Worm (Caenorhabditis elegans): ENCODE measurements around the gene anmt-1.

Gene anmt-1

DNA sequence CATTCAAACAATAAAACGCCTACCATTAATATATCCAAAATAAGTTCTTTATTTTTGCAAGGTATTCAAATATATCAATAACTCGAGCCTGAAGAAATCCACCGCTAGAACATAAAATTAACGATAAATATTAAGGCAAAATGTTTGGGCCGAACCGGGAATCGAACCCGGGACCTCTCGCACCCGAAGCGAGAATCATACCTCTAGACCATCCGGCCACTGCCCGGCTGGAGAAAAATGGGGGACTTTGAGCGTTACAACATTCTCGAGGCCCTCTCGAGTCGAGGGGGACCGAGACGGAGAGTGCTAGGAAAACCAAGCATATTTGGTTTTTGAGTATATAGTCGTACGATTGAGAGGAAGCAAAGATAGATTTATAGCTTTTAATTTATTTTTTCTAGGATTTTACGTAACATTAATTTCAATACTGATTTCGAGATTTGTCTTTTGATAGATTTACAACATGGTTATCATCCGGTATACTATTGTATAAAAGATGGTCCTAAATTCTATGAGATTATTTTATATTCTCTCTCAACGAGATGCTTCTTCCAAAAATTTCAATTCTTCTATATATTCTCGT is 34.3 kb upstream of the anmt-1 start, which contains the start of gene flp-23:
Gene flp-23, plus strand, starts transcription at position 533 of the 583 bp plus-strand sequence.
- TF ChIP-seq elt-1 (tag; optimal IDR thresholded peaks at IDR 0.05; ENCODE audit: borderline replicate concordance, insufficient read depth), result no peak
- TF ChIP-seq mep-1 (tag; optimal IDR thresholded peaks at IDR 0.05), result peak; percentile 12
- no peak for TF ChIP-seq nhr-76 (tag; optimal IDR thresholded peaks at IDR 0.05)
- peak; percentile 34 for TF ChIP-seq ham-2 (GFP tag; optimal IDR thresholded peaks at IDR 0.05)
- no peak for TF ChIP-seq mab-5 (tag; optimal IDR thresholded peaks at IDR 0.05)
- no peak for TF ChIP-seq nhr-28 (tag; optimal IDR thresholded peaks at IDR 0.05)
- TF ChIP-seq nhr-237 (tag; optimal IDR thresholded peaks at IDR 0.05), result no peak
- peak; percentile 66 for TF ChIP-seq unc-120 (tag; optimal IDR thresholded peaks at IDR 0.05; ENCODE audit: poor library complexity, severe bottlenecking)
- peak; percentile 73 for TF ChIP-seq sem-2 (GFP tag; optimal IDR thresholded peaks at IDR 0.05)
- no peak for TF ChIP-seq elt-3 (tag; optimal IDR thresholded peaks at IDR 0.05)
- TF ChIP-seq pha-4 (tag; optimal IDR thresholded peaks at IDR 0.05), result no peak
- peak; percentile 78 for TF ChIP-seq cnd-1 (tag; optimal IDR thresholded peaks at IDR 0.05)
- peak; percentile 0 for TF ChIP-seq hlh-1 (tag; optimal IDR thresholded peaks at IDR 0.05)
- peak; percentile 80 for TF ChIP-seq drap-1 (GFP tag; optimal IDR thresholded peaks at IDR 0.05)
- no peak for TF ChIP-seq nhr-12 (tag; optimal IDR thresholded peaks at IDR 0.05)
- TF ChIP-seq ces-1 (GFP tag; optimal IDR thresholded peaks at IDR 0.05), result peak; percentile 6
- peak; percentile 22 for TF ChIP-seq blmp-1 (tag; optimal IDR thresholded peaks at IDR 0.05)
- TF ChIP-seq M03D4.4 (tag; optimal IDR thresholded peaks at IDR 0.05), result peak; percentile 85
- peak; percentile 52 for TF ChIP-seq flh-1 (GFP tag; optimal IDR thresholded peaks at IDR 0.05)
- no peak for TF ChIP-seq ceh-39 (tag; optimal IDR thresholded peaks at IDR 0.05)
- TF ChIP-seq ceh-83 (GFP tag; optimal IDR thresholded peaks at IDR 0.05), result peak; percentile 89
- peak; percentile 50 for TF ChIP-seq lin-32 (GFP tag; optimal IDR thresholded peaks at IDR 0.05)
- peak; percentile 87 for TF ChIP-seq mls-2 (tag; optimal IDR thresholded peaks at IDR 0.05)
- TF ChIP-seq ceh-43 (GFP tag; optimal IDR thresholded peaks at IDR 0.05), result peak; percentile 71
- peak; percentile 68 for TF ChIP-seq bed-3 (GFP tag; optimal IDR thresholded peaks at IDR 0.05)
- TF ChIP-seq sptf-1 (tag; optimal IDR thresholded peaks at IDR 0.05), result peak; percentile 88

DNA sequence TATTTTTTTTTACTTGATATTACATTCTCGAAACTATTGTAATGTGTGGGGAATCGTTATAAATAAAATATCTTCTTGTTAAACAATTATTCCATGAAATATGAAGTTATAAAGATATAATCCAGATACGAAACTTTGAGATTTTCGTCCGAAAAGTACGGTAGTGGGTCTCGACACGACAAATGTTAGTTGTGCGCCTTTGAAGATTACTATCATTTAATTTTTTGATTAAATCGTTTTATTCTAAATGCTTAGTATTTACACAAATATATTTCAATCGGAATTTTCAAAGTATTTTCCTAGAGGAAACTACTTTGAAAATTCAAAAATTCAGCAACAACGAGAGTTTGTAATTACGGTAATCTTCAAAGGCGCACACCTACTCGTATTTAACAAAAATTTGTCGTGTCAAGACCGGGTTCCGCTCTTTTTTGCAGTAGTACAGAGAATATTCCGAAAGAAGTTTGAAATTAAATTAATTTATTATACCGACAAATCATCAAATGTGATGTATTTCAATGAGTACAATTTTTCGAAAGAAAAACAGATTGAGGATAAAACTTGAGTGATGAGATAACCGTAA is 32.4 kb upstream of the anmt-1 start:
- no peak for TF ChIP-seq cnd-1 (tag; optimal IDR thresholded peaks at IDR 0.05)
- TF ChIP-seq pha-4 (tag; optimal IDR thresholded peaks at IDR 0.05), result no peak
- TF ChIP-seq drap-1 (GFP tag; optimal IDR thresholded peaks at IDR 0.05), result no peak
- TF ChIP-seq nhr-12 (tag; optimal IDR thresholded peaks at IDR 0.05), result no peak
- TF ChIP-seq hlh-1 (tag; optimal IDR thresholded peaks at IDR 0.05), result no peak
- no peak for TF ChIP-seq unc-62 (GFP tag; optimal IDR thresholded peaks at IDR 0.05)
- TF ChIP-seq blmp-1 (tag; optimal IDR thresholded peaks at IDR 0.05), result no peak
- TF ChIP-seq elt-1 (tag; optimal IDR thresholded peaks at IDR 0.05; ENCODE audit: borderline replicate concordance, insufficient read depth), result no peak
- TF ChIP-seq ceh-39 (tag; optimal IDR thresholded peaks at IDR 0.05), result no peak
- TF ChIP-seq nhr-28 (tag; optimal IDR thresholded peaks at IDR 0.05), result no peak
- TF ChIP-seq sptf-1 (tag; optimal IDR thresholded peaks at IDR 0.05), result no peak
- TF ChIP-seq unc-120 (tag; optimal IDR thresholded peaks at IDR 0.05; ENCODE audit: poor library complexity, severe bottlenecking), result no peak
- TF ChIP-seq ztf-11 (tag; optimal IDR thresholded peaks at IDR 0.05), result no peak
- no peak for TF ChIP-seq nhr-2 (tag; optimal IDR thresholded peaks at IDR 0.05)
- no peak for TF ChIP-seq sem-2 (GFP tag; optimal IDR thresholded peaks at IDR 0.05)
- no peak for TF ChIP-seq nhr-237 (tag; optimal IDR thresholded peaks at IDR 0.05)
- no peak for TF ChIP-seq zip-8 (tag; optimal IDR thresholded peaks at IDR 0.05)
- no peak for TF ChIP-seq lin-13 (tag; optimal IDR thresholded peaks at IDR 0.05)
- TF ChIP-seq lsy-2 (tag; optimal IDR thresholded peaks at IDR 0.05), result no peak
- no peak for TF ChIP-seq elt-3 (tag; optimal IDR thresholded peaks at IDR 0.05)

DNA sequence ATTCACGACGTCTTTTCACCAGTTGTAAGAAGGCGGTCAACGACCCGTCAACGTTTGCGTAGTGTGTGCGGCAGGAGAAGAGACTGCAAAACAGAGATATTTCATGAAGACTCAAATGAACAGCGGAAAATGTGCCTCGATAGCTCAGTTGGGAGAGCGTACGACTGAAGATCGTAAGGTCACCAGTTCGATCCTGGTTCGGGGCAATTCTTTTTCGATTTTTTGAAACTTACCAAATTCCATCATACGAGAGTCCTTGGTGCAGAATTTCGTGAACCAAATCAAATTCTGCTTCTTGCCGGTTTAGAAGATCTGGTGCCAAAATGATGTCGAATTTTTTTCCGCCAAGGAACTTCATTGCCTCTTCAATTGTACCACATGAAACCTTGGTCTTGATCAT is 31.7 kb upstream of the anmt-1 start:
- TF ChIP-seq ceh-83 (GFP tag; optimal IDR thresholded peaks at IDR 0.05) (peak; percentile 66), ham-2 (GFP tag; optimal IDR thresholded peaks at IDR 0.05) (no peak), nhr-237 (tag; optimal IDR thresholded peaks at IDR 0.05) (no peak), nhr-76 (tag; optimal IDR thresholded peaks at IDR 0.05) (no peak), blmp-1 (tag; optimal IDR thresholded peaks at IDR 0.05) (no peak), nhr-12 (tag; optimal IDR thresholded peaks at IDR 0.05) (no peak), lin-32 (GFP tag; optimal IDR thresholded peaks at IDR 0.05) (peak; percentile 42), sptf-1 (tag; optimal IDR thresholded peaks at IDR 0.05) (peak; percentile 64), flh-1 (GFP tag; optimal IDR thresholded peaks at IDR 0.05) (no peak), zip-8 (tag; optimal IDR thresholded peaks at IDR 0.05) (no peak), mab-5 (tag; optimal IDR thresholded peaks at IDR 0.05) (no peak), ceh-43 (GFP tag; optimal IDR thresholded peaks at IDR 0.05) (peak; percentile 25), drap-1 (GFP tag; optimal IDR thresholded peaks at IDR 0.05) (peak; percentile 57), ces-1 (GFP tag; optimal IDR thresholded peaks at IDR 0.05) (no peak), unc-120 (tag; optimal IDR thresholded peaks at IDR 0.05; ENCODE audit: poor library complexity, severe bottlenecking) (peak; percentile 48), elt-1 (tag; optimal IDR thresholded peaks at IDR 0.05; ENCODE audit: borderline replicate concordance, insufficient read depth) (no peak), elt-3 (tag; optimal IDR thresholded peaks at IDR 0.05) (no peak), bed-3 (GFP tag; optimal IDR thresholded peaks at IDR 0.05) (peak; percentile 5), ztf-11 (tag; optimal IDR thresholded peaks at IDR 0.05) (peak; percentile 6), snpc-4 (tag; optimal IDR thresholded peaks at IDR 0.05) (no peak), mep-1 (tag; optimal IDR thresholded peaks at IDR 0.05) (no peak), ceh-39 (tag; optimal IDR thresholded peaks at IDR 0.05) (no peak), sem-2 (GFP tag; optimal IDR thresholded peaks at IDR 0.05) (peak; percentile 44), mls-2 (tag; optimal IDR thresholded peaks at IDR 0.05) (peak; percentile 66), pha-4 (tag; optimal IDR thresholded peaks at IDR 0.05) (no peak), M03D4.4 (tag; optimal IDR thresholded peaks at IDR 0.05) (peak; percentile 57), unc-39 (tag; optimal IDR thresholded peaks at IDR 0.05) (no peak), lin-13 (tag; optimal IDR thresholded peaks at IDR 0.05) (no peak), unc-62 (GFP tag; optimal IDR thresholded peaks at IDR 0.05) (peak; percentile 21), tbx-8 (GFP tag; optimal IDR thresholded peaks at IDR 0.05) (no peak), lsy-2 (tag; optimal IDR thresholded peaks at IDR 0.05) (no peak), nhr-28 (tag; optimal IDR thresholded peaks at IDR 0.05) (no peak), nhr-2 (tag; optimal IDR thresholded peaks at IDR 0.05) (no peak), hlh-1 (tag; optimal IDR thresholded peaks at IDR 0.05) (no peak), cnd-1 (tag; optimal IDR thresholded peaks at IDR 0.05) (peak; percentile 32)

All from whole organism, mixed stage, embryonic.